Fruit fly (Drosophila melanogaster) whole organism, embryonic: ENCODE results near the gene Rsbp15.

Experiments used
- CG2199 ChIP-seq: fragments of 200-800 bp; sonication (Bioruptor generic); IDR thresholded peaks from 3 replicates; pipeline ENCODE4 v1.3.6; 2022; ENCODE audit warnings: missing biosample characterization, missing genetic modification characterization
- CG9797 ChIP-seq: fragments of 200-800 bp; sonication (Bioruptor generic); optimal IDR thresholded peaks from 3 replicates; lab custom pipeline; 2018; ENCODE audit warnings: missing biosample characterization, mild to moderate bottlenecking, missing genetic modification characterization

DNA sequence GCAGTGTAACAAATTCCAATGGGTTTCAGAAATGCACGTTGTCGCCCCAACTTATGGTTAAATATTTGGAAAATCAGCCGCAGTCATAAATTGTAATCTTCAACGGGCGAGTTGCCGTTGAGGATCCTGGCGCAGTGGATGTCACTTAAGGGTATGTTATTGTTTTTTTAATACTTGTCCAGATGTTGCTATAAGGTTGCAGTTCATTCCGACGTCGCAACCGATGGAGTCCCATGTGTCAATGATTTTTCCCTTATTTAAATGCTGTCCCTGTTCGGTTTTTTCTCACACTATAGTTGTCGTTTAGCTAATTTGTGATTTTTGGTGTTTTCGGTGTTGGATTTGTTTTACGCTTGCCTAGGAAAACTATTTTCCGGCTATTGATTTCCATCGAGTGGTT is 29.3 kb downstream of the Rsbp15 start:
- no peak for TF ChIP-seq CG2199 (GFP tag; lab: Robert Waterston, UW)
- no peak for TF ChIP-seq CG9797
